Fruit fly (Drosophila melanogaster) whole organism, embryonic: ENCODE results near the gene CG6040.

ENCODE experiments used
- BtbVII ChIP-seq: fragments of 200-800 bp; sonication (Bioruptor generic); optimal IDR thresholded peaks from 3 replicates; lab custom pipeline; 2017; ENCODE audit warnings: missing biosample characterization, mild to moderate bottlenecking, missing genetic modification characterization
- C15 ChIP-seq: fragments of 200-800 bp; sonication (Bioruptor generic); IDR thresholded peaks from 3 replicates; pipeline ENCODE4 v1.3.6; 2022; ENCODE audit warnings: missing biosample characterization, missing genetic modification characterization
- CG11504 ChIP-seq: fragments of 200-800 bp; sonication (Bioruptor generic); optimal IDR thresholded peaks from 3 replicates; lab custom pipeline; 2019; ENCODE audit warnings: missing biosample characterization, mild to moderate bottlenecking, missing genetic modification characterization, moderate library complexity
- CG13624 ChIP-seq: fragments of 200-800 bp; sonication (Bioruptor generic); optimal IDR thresholded peaks from 2 replicates; lab custom pipeline; 2016; ENCODE audit warnings: missing biosample characterization, missing genetic modification characterization
- CG15601 ChIP-seq: fragments of 200-800 bp; sonication (Bioruptor generic); optimal IDR thresholded peaks from 3 replicates; lab custom pipeline; 2019; ENCODE audit warnings: missing biosample characterization, mild to moderate bottlenecking, missing genetic modification characterization, moderate library complexity
- CG17361 ChIP-seq: fragments of 200-800 bp; sonication (Bioruptor generic); IDR thresholded peaks from 3 replicates; pipeline ENCODE4 v1.3.6; 2022; ENCODE audit warnings: missing biosample characterization, missing genetic modification characterization
- CG18262 ChIP-seq: fragments of 200-800 bp; optimal IDR thresholded peaks from 3 replicates; lab custom pipeline; 2019; ENCODE audit warnings: missing biosample characterization, mild to moderate bottlenecking, missing genetic modification characterization, moderate library complexity
- CG2116 ChIP-seq: fragments of 200-800 bp; sonication (Bioruptor generic); optimal IDR thresholded peaks from 3 replicates; lab custom pipeline; 2018; ENCODE audit warnings: missing biosample characterization, mild to moderate bottlenecking, missing genetic modification characterization
- CG2889 ChIP-seq: fragments of 200-800 bp; sonication (Bioruptor generic); IDR thresholded peaks from 3 replicates; pipeline ENCODE4 v1.3.6; 2022; ENCODE audit warnings: missing biosample characterization, missing genetic modification characterization
- CG32767 ChIP-seq: fragments of 200-800 bp; sonication (Bioruptor generic); IDR thresholded peaks from 2 replicates; pipeline ENCODE4 v1.3.6; 2022; ENCODE audit warnings: missing biosample characterization, missing genetic modification characterization
- CG33557 ChIP-seq: fragments of 200-800 bp; sonication (Bioruptor generic); optimal IDR thresholded peaks from 2 replicates; lab custom pipeline; 2019; ENCODE audit warnings: missing biosample characterization, mild to moderate bottlenecking, missing genetic modification characterization, moderate library complexity
- CG3995 ChIP-seq: fragments of 200-800 bp; sonication (Bioruptor generic); optimal IDR thresholded peaks from 3 replicates; lab custom pipeline; 2016; ENCODE audit warnings: missing biosample characterization, missing genetic modification characterization
- CG4360 ChIP-seq: fragments of 200-800 bp; sonication (Bioruptor generic); IDR thresholded peaks from 2 replicates; pipeline ENCODE4 v1.3.6; 2022; ENCODE audit warnings: missing biosample characterization, missing genetic modification characterization
- CG7786 ChIP-seq: fragments of 200-800 bp; sonication (Bioruptor generic); optimal IDR thresholded peaks from 2 replicates; lab custom pipeline; 2016; ENCODE audit warnings: missing biosample characterization, missing genetic modification characterization
- CG8281 ChIP-seq: fragments of 200-800 bp; sonication (Bioruptor generic); optimal IDR thresholded peaks from 2 replicates; lab custom pipeline; 2018; ENCODE audit warnings: missing biosample characterization, mild to moderate bottlenecking, missing genetic modification characterization, moderate library complexity
- CG8290 ChIP-seq, 3 experiments: fragments of 200-800 bp; sonication (Bioruptor generic); optimal IDR thresholded peaks; 2 replicates each; lab custom pipeline; 2016 to 2019; ENCODE audit warnings: missing biosample characterization in 3 of 3, missing genetic modification characterization in 3 of 3, mild to moderate bottlenecking in 2 of 3, moderate library complexity in 1 of 3
- CTCF ChIP-seq: fragments of 200-800 bp; sonication (Bioruptor generic); optimal IDR thresholded peaks from 2 replicates; lab custom pipeline; 2017; ENCODE audit warnings: missing biosample characterization, mild to moderate bottlenecking, missing genetic modification characterization, moderate library complexity
- Camta ChIP-seq: fragments of 200-800 bp; sonication (Bioruptor generic); optimal IDR thresholded peaks from 2 replicates; lab custom pipeline; 2016; ENCODE audit warnings: missing biosample characterization, missing genetic modification characterization
- D19B ChIP-seq: fragments of 200-800 bp; sonication (Bioruptor generic); optimal IDR thresholded peaks from 2 replicates; lab custom pipeline; 2017; ENCODE audit warnings: missing biosample characterization, mild to moderate bottlenecking, missing genetic modification characterization
- Fer2 ChIP-seq: fragments of 200-800 bp; sonication (Bioruptor generic); optimal IDR thresholded peaks from 2 replicates; lab custom pipeline; 2018; ENCODE audit warnings: missing biosample characterization, mild to moderate bottlenecking, missing genetic modification characterization, moderate library complexity
- HLHmδ ChIP-seq: fragments of 200-800 bp; sonication (Bioruptor generic); optimal IDR thresholded peaks from 2 replicates; lab custom pipeline; 2018; ENCODE audit warnings: missing biosample characterization, mild to moderate bottlenecking, missing genetic modification characterization, moderate library complexity
- HmgD ChIP-seq: fragments of 200-800 bp; sonication (Bioruptor generic); optimal IDR thresholded peaks from 3 replicates; lab custom pipeline; 2016; ENCODE audit warnings: missing biosample characterization, missing genetic modification characterization
- Hmx ChIP-seq: fragments of 200-800 bp; sonication (Bioruptor generic); optimal IDR thresholded peaks from 2 replicates; lab custom pipeline; 2016; ENCODE audit warnings: missing biosample characterization, missing genetic modification characterization
- Mad ChIP-seq: fragments of 200-800 bp; sonication (Bioruptor generic); optimal IDR thresholded peaks from 2 replicates; lab custom pipeline; 2016; ENCODE audit warnings: missing biosample characterization, missing genetic modification characterization
- Meics ChIP-seq: fragments of 200-800 bp; sonication (Bioruptor generic); optimal IDR thresholded peaks from 2 replicates; lab custom pipeline; 2017; ENCODE audit warnings: missing biosample characterization, mild to moderate bottlenecking, missing genetic modification characterization
- NfI ChIP-seq: fragments of 200-800 bp; sonication (Bioruptor generic); optimal IDR thresholded peaks from 3 replicates; lab custom pipeline; 2018; ENCODE audit warnings: missing biosample characterization, mild to moderate bottlenecking, missing genetic modification characterization, moderate library complexity
- Oaz ChIP-seq: fragments of 200-800 bp; sonication (Bioruptor generic); IDR thresholded peaks from 2 replicates; pipeline ENCODE4 v1.3.6; 2022; ENCODE audit warnings: missing biosample characterization, missing genetic modification characterization
- Sry-β ChIP-seq: fragments of 200-800 bp; sonication (Bioruptor generic); optimal IDR thresholded peaks from 2 replicates; lab custom pipeline; 2018; ENCODE audit warnings: missing biosample characterization, mild to moderate bottlenecking, missing genetic modification characterization, moderate library complexity
- Taf1 ChIP-seq: fragments of 200-800 bp; sonication (Bioruptor generic); IDR thresholded peaks from 2 replicates; pipeline ENCODE4 v1.3.6; 2022; ENCODE audit warnings: missing biosample characterization, missing genetic modification characterization
- Trl ChIP-seq, 3 experiments: fragments of >200 bp in 2 of 3; fragments of 200-800 bp in 1 of 3; sonication (Bioruptor generic) in 1 of 3; optimal IDR thresholded peaks; 2 replicates in 1 of 3; 3 replicates in 2 of 3; lab custom pipeline; 2016 to 2017; ENCODE audit warnings: missing biosample characterization in 1 of 3, missing genetic modification characterization in 1 of 3
- Usf ChIP-seq: fragments of 200-800 bp; sonication (Bioruptor generic); optimal IDR thresholded peaks from 2 replicates; lab custom pipeline; 2017; ENCODE audit warnings: missing genotype, missing biosample characterization, missing genetic modification characterization
- bab2 ChIP-seq: fragments of 200-800 bp; sonication (Bioruptor generic); optimal IDR thresholded peaks from 2 replicates; lab custom pipeline; 2016; ENCODE audit warnings: missing biosample characterization, missing genetic modification characterization
- br ChIP-seq: fragments of >200 bp; optimal IDR thresholded peaks from 2 replicates; lab custom pipeline; 2017
- disco-r ChIP-seq: fragments of 200-800 bp; sonication (Bioruptor generic); optimal IDR thresholded peaks from 2 replicates; lab custom pipeline; 2016; ENCODE audit warnings: missing biosample characterization, missing genetic modification characterization
- dysf ChIP-seq: fragments of 200-800 bp; sonication (Bioruptor generic); IDR thresholded peaks from 3 replicates; pipeline ENCODE4 v1.3.6; 2022; ENCODE audit warnings: missing biosample characterization, missing genetic modification characterization
- gcm ChIP-seq: fragments of 200-800 bp; sonication (Bioruptor generic); optimal IDR thresholded peaks from 2 replicates; lab custom pipeline; 2019; ENCODE audit warnings: missing biosample characterization, mild to moderate bottlenecking, missing genetic modification characterization, moderate library complexity
- gcm2 ChIP-seq: fragments of 200-800 bp; sonication (Bioruptor generic); optimal IDR thresholded peaks from 2 replicates; lab custom pipeline; 2016; ENCODE audit warnings: missing biosample characterization, missing genetic modification characterization
- jigr1 ChIP-seq: fragments of 200-800 bp; sonication (Bioruptor generic); IDR thresholded peaks from 3 replicates; pipeline ENCODE4 v1.3.6; 2022; ENCODE audit warnings: missing biosample characterization, missing genetic modification characterization
- jumu ChIP-seq: fragments of 200-800 bp; sonication (Bioruptor generic); optimal IDR thresholded peaks from 3 replicates; lab custom pipeline; 2016; ENCODE audit warnings: missing biosample characterization, missing genetic modification characterization
- lbe ChIP-seq: fragments of 200-800 bp; sonication (Bioruptor generic); optimal IDR thresholded peaks from 2 replicates; lab custom pipeline; 2016; ENCODE audit warnings: missing biosample characterization, mild to moderate bottlenecking, missing genetic modification characterization
- lola ChIP-seq, 3 experiments: fragments of >200 bp in 2 of 3; fragments of 200-800 bp in 1 of 3; sonication (Bioruptor generic) in 1 of 3; optimal IDR thresholded peaks; 2 replicates each; lab custom pipeline; 2017 to 2019; ENCODE audit warnings: missing biosample characterization in 3 of 3, missing genetic modification characterization in 3 of 3, mild to moderate bottlenecking in 1 of 3, moderate library complexity in 1 of 3
- mam ChIP-seq: fragments of 200-800 bp; sonication (Bioruptor generic); optimal IDR thresholded peaks from 3 replicates; lab custom pipeline; 2016; ENCODE audit warnings: missing biosample characterization, missing genetic modification characterization
- otp ChIP-seq: fragments of 200-800 bp; sonication (Bioruptor generic); IDR thresholded peaks from 3 replicates; pipeline ENCODE4, ENCODE4 v1.3.6; 2022; ENCODE audit warnings: missing biosample characterization, missing genetic modification characterization
- p53 ChIP-seq: fragments of 200-800 bp; sonication (Bioruptor generic); optimal IDR thresholded peaks from 2 replicates; lab custom pipeline; 2016; ENCODE audit warnings: missing biosample characterization, missing genetic modification characterization
- prd ChIP-seq, 3 experiments: fragments of >200 bp in 2 of 3; fragments of 200-800 bp in 1 of 3; sonication (Bioruptor generic) in 1 of 3; optimal IDR thresholded peaks in 2 of 3; IDR thresholded peaks in 1 of 3; 2 replicates in 2 of 3; 3 replicates in 1 of 3; pipeline versions ENCODE4 v1.3.6 to Lab custom; 2017 to 2022; ENCODE audit warnings: missing biosample characterization in 1 of 3, missing genetic modification characterization in 1 of 3
- sens-2 ChIP-seq: fragments of 200-800 bp; sonication (Bioruptor generic); IDR thresholded peaks from 2 replicates; pipeline ENCODE4 v1.3.6; 2022; ENCODE audit warnings: missing biosample characterization, missing genetic modification characterization
- sisA ChIP-seq: fragments of 200-800 bp; sonication (Bioruptor generic); IDR thresholded peaks from 2 replicates; pipeline ENCODE4 v1.3.6; 2022; ENCODE audit warnings: missing biosample characterization, missing genetic modification characterization
- tll ChIP-seq, 2 experiments: fragments of 200-800 bp in 1 of 2; fragments of >200 bp in 1 of 2; sonication (Bioruptor generic) in 1 of 2; optimal IDR thresholded peaks; 2 replicates each; lab custom pipeline; 2017 to 2019; ENCODE audit warnings: missing biosample characterization in 2 of 2, missing genetic modification characterization in 2 of 2, mild to moderate bottlenecking in 1 of 2, moderate library complexity in 1 of 2
- unc-4 ChIP-seq: fragments of 200-800 bp; sonication (Bioruptor generic); IDR thresholded peaks from 2 replicates; pipeline ENCODE4 v1.3.6; 2022; ENCODE audit warnings: missing biosample characterization, missing genetic modification characterization; ENCODE audit not compliant: partially characterized antibody

The CG6040 gene

dm6 chr3R:19156670-19157402 is 60.1 kb downstream of the CG6040 start, which contains the start of gene nanos (continued):
- peak; percentile 88 for TF ChIP-seq CG2116 (GFP tag; lab: Kevin White, UChicago)
- TF ChIP-seq lbe (GFP tag; lab: Kevin White, UChicago) = peak; percentile 13
- TF ChIP-seq Usf = peak; percentile 70
- peak; percentile 49; the same call in 1 of the 3 replicates for TF ChIP-seq CG17361 (GFP tag; lab: Robert Waterston, UW)
- TF ChIP-seq gcm (GFP tag; lab: Kevin White, UChicago) = no peak
- peak; percentile 29 for TF ChIP-seq HLHmδ (GFP tag; lab: Kevin White, UChicago)
- peak; percentile 29 for TF ChIP-seq CG15601 (tag; lab: Kevin White, UChicago)
- TF ChIP-seq prd (optimal IDR thresholded peaks at IDR 0.05; lab: Kevin White, UChicago) = no peak
- peak; percentile 64 for TF ChIP-seq prd (GFP tag; IDR thresholded peaks at IDR 0.05; lab: Robert Waterston, UW)
- TF ChIP-seq p53 (GFP tag; lab: Kevin White, UChicago) = peak; percentile 51
- TF ChIP-seq gcm2 = no peak
- TF ChIP-seq Fer2 (tag; lab: Kevin White, UChicago) = no peak
- peak; percentile 26 for TF ChIP-seq CG18262 (tag; lab: Kevin White, UChicago)
- TF ChIP-seq CG4360 = peak; percentile 9; the same call in 1 of the 2 replicates
- TF ChIP-seq lola (GFP tag; optimal IDR thresholded peaks at IDR 0.05; lab: Kevin White, UChicago) = peak in 1 of 3 experiments; percentile 29
- TF ChIP-seq CG33557 = peak; percentile 22
- TF ChIP-seq Oaz (GFP tag; lab: Robert Waterston, UW) = no peak
- peak; percentile 51 for TF ChIP-seq CTCF (GFP tag; lab: Kevin White, UChicago)
- TF ChIP-seq CG7786 = peak; percentile 76
- no peak for TF ChIP-seq CG32767 (GFP tag; lab: Robert Waterston, UW)
- no peak for TF ChIP-seq jigr1
- no peak for TF ChIP-seq CG8281
- TF ChIP-seq sisA (GFP tag; lab: Robert Waterston, UW) = peak; percentile 60
- TF ChIP-seq disco-r (GFP tag; lab: Kevin White, UChicago) = no peak
- TF ChIP-seq otp (GFP tag; lab: Robert Waterston, UW) = no peak
- TF ChIP-seq bab2 (GFP tag; lab: Kevin White, UChicago) = no peak
- peak; percentile 89 for TF ChIP-seq HmgD
- peak; percentile 98 for TF ChIP-seq unc-4 (GFP tag; lab: Robert Waterston, UW)
- peak; percentile 85 for TF ChIP-seq Mad (GFP tag; lab: Kevin White, UChicago)
- no peak for TF ChIP-seq Sry-β
- peak; percentile 54 for TF ChIP-seq CG11504
- peak; percentile 49 for TF ChIP-seq Meics (GFP tag; lab: Kevin White, UChicago)
- TF ChIP-seq sens-2 = no peak
- TF ChIP-seq Camta (GFP tag; lab: Kevin White, UChicago) = peak; percentile 28
- TF ChIP-seq C15 (GFP tag; lab: Robert Waterston, UW) = no peak
- no peak for TF ChIP-seq Trl (optimal IDR thresholded peaks at IDR 0.05; lab: Kevin White, UChicago)
- TF ChIP-seq Trl (GFP tag; optimal IDR thresholded peaks at IDR 0.05; lab: Kevin White, UChicago) = peak; percentile 71
- peak; percentile 70 for TF ChIP-seq NfI (GFP tag; lab: Kevin White, UChicago)
- TF ChIP-seq tll (GFP tag; optimal IDR thresholded peaks at IDR 0.05; lab: Kevin White, UChicago) = no peak
- TF ChIP-seq mam (GFP tag; lab: Kevin White, UChicago) = peak; percentile 79
- TF ChIP-seq Taf1 (GFP tag; lab: Robert Waterston, UW) = no peak
- TF ChIP-seq BtbVII = no peak
- no peak for TF ChIP-seq D19B
- TF ChIP-seq CG3995 (GFP tag; lab: Kevin White, UChicago) = peak; percentile 99
- peak; percentile 77 for TF ChIP-seq CG13624 (GFP tag; lab: Kevin White, UChicago)
- 0 out of 3 replicates have a peak, but pooled peaks have one; percentile 29 for TF ChIP-seq CG2889 (GFP tag; lab: Robert Waterston, UW)
- no peak for TF ChIP-seq br
- no peak for TF ChIP-seq Hmx
- peak; percentile 69 for TF ChIP-seq CG8290 (GFP tag; optimal IDR thresholded peaks at IDR 0.05; lab: Kevin White, UChicago)
- peak in 1 of 2 experiments; percentile 90 for TF ChIP-seq CG8290 (tag; optimal IDR thresholded peaks at IDR 0.05; lab: Kevin White, UChicago)
- TF ChIP-seq dysf (GFP tag; lab: Robert Waterston, UW) = peak; percentile 59; the same call in 2 of the 3 replicates
- peak; percentile 68 for TF ChIP-seq jumu (GFP tag; lab: Kevin White, UChicago)
